Fruit fly (Drosophila melanogaster) whole organism, embryonic: ENCODE data around the gene puc.
A peak's percentile ranks its signal among the peaks of the same experiment; 100 is the strongest.

Experiments
- Atf-2 ChIP-seq: fragments of 200-800 bp; sonication (Bioruptor generic); optimal IDR thresholded peaks from 2 replicates; lab custom pipeline; 2016; ENCODE audit warnings: missing biosample characterization, missing genetic modification characterization
- CG1024 ChIP-seq: fragments of 200-800 bp; sonication (Bioruptor generic); IDR thresholded peaks from 2 replicates; pipeline ENCODE4 v1.3.6; 2022; ENCODE audit warnings: missing biosample characterization, missing genetic modification characterization
- CG13775 ChIP-seq: fragments of 200-800 bp; sonication (Bioruptor generic); optimal IDR thresholded peaks from 3 replicates; lab custom pipeline; 2017; ENCODE audit warnings: missing biosample characterization, mild to moderate bottlenecking, missing genetic modification characterization
- CG14014 ChIP-seq: fragments of 200-800 bp; sonication (Bioruptor generic); IDR thresholded peaks from 2 replicates; pipeline ENCODE4 v1.3.6; 2022; ENCODE audit warnings: missing biosample characterization, missing genetic modification characterization
- CG15601 ChIP-seq: fragments of 200-800 bp; sonication (Bioruptor generic); optimal IDR thresholded peaks from 3 replicates; lab custom pipeline; 2019; ENCODE audit warnings: missing biosample characterization, mild to moderate bottlenecking, missing genetic modification characterization, moderate library complexity
- CG15696 ChIP-seq: fragments of 200-800 bp; sonication (Bioruptor generic); optimal IDR thresholded peaks from 2 replicates; lab custom pipeline; 2019; ENCODE audit warnings: missing biosample characterization, mild to moderate bottlenecking, missing genetic modification characterization, moderate library complexity
- CG17359 ChIP-seq: fragments of 200-800 bp; sonication (Bioruptor generic); optimal IDR thresholded peaks from 3 replicates; lab custom pipeline; 2018; ENCODE audit warnings: missing biosample characterization, mild to moderate bottlenecking, missing genetic modification characterization, moderate library complexity
- CG1792 ChIP-seq: fragments of 200-800 bp; sonication (Bioruptor generic); optimal IDR thresholded peaks from 2 replicates; lab custom pipeline; 2016; ENCODE audit warnings: missing biosample characterization, missing genetic modification characterization
- CG18011 ChIP-seq: fragments of 200-800 bp; sonication (Bioruptor generic); optimal IDR thresholded peaks from 2 replicates; lab custom pipeline; 2017; ENCODE audit warnings: missing biosample characterization, missing genetic modification characterization, mild to moderate bottlenecking, moderate library complexity, missing genotype
- CG18619 ChIP-seq: fragments of 200-800 bp; sonication (Bioruptor generic); optimal IDR thresholded peaks from 3 replicates; lab custom pipeline; 2017; ENCODE audit warnings: missing biosample characterization, mild to moderate bottlenecking, missing genetic modification characterization
- CG2875 ChIP-seq: fragments of 200-800 bp; sonication (Bioruptor generic); optimal IDR thresholded peaks from 2 replicates; lab custom pipeline; 2017; ENCODE audit warnings: missing biosample characterization, mild to moderate bottlenecking, missing genetic modification characterization, missing genetic modification reagents
- CG30020 ChIP-seq: fragments of 200-800 bp; optimal IDR thresholded peaks from 2 replicates; lab custom pipeline; 2019; ENCODE audit warnings: missing biosample characterization, mild to moderate bottlenecking, missing genetic modification characterization, moderate library complexity
- CG33557 ChIP-seq: fragments of 200-800 bp; sonication (Bioruptor generic); optimal IDR thresholded peaks from 2 replicates; lab custom pipeline; 2019; ENCODE audit warnings: missing biosample characterization, mild to moderate bottlenecking, missing genetic modification characterization, moderate library complexity
- CG3407 ChIP-seq: fragments of 200-800 bp; sonication (Bioruptor generic); optimal IDR thresholded peaks from 2 replicates; lab custom pipeline; 2018; ENCODE audit warnings: missing biosample characterization, mild to moderate bottlenecking, missing genetic modification characterization
- CG4282 ChIP-seq: fragments of 200-800 bp; sonication (Bioruptor generic); optimal IDR thresholded peaks from 2 replicates; lab custom pipeline; 2016; ENCODE audit warnings: missing biosample characterization, missing genetic modification characterization
- CG43689 ChIP-seq: fragments of 200-800 bp; sonication (Bioruptor generic); IDR thresholded peaks from 2 replicates; pipeline ENCODE4 v1.3.6; 2022; ENCODE audit warnings: missing biosample characterization, missing genetic modification characterization
- CG4730 ChIP-seq: fragments of 200-800 bp; sonication (Bioruptor generic); IDR thresholded peaks from 2 replicates; pipeline ENCODE4 v1.3.6; 2022; ENCODE audit warnings: missing biosample characterization, missing genetic modification characterization
- CG6254 ChIP-seq: fragments of 200-800 bp; sonication (Bioruptor generic); optimal IDR thresholded peaks from 3 replicates; lab custom pipeline; 2017; ENCODE audit warnings: mild to moderate bottlenecking, missing biosample characterization, missing genetic modification reagents, missing genetic modification characterization
- CG7987 ChIP-seq: fragments of 200-800 bp; sonication (Bioruptor generic); optimal IDR thresholded peaks from 2 replicates; lab custom pipeline; 2018; ENCODE audit warnings: missing biosample characterization, mild to moderate bottlenecking, missing genetic modification characterization, moderate library complexity
- CG9797 ChIP-seq: fragments of 200-800 bp; sonication (Bioruptor generic); optimal IDR thresholded peaks from 3 replicates; lab custom pipeline; 2018; ENCODE audit warnings: missing biosample characterization, mild to moderate bottlenecking, missing genetic modification characterization
- Chrac-16 ChIP-seq: fragments of 200-800 bp; sonication (Bioruptor generic); optimal IDR thresholded peaks from 3 replicates; lab custom pipeline; 2016; ENCODE audit warnings: missing biosample characterization, missing genetic modification characterization
- Dek ChIP-seq: fragments of 200-800 bp; sonication (Bioruptor generic); optimal IDR thresholded peaks from 3 replicates; lab custom pipeline; 2019; ENCODE audit warnings: missing biosample characterization, mild to moderate bottlenecking, missing genetic modification characterization, moderate library complexity
- Dfd ChIP-seq, 2 experiments: fragments of >200 bp; optimal IDR thresholded peaks; 2 replicates each; lab custom pipeline; 2017; ENCODE audit warnings: missing biosample characterization in 2 of 2, missing genetic modification characterization in 2 of 2
- Fer1 ChIP-seq: fragments of 200-800 bp; sonication (Bioruptor generic); optimal IDR thresholded peaks from 2 replicates; lab custom pipeline; 2017; ENCODE audit warnings: missing biosample characterization, mild to moderate bottlenecking, missing genetic modification characterization
- Fer2 ChIP-seq: fragments of 200-800 bp; sonication (Bioruptor generic); optimal IDR thresholded peaks from 2 replicates; lab custom pipeline; 2018; ENCODE audit warnings: missing biosample characterization, mild to moderate bottlenecking, missing genetic modification characterization, moderate library complexity
- GATAe ChIP-seq: fragments of 200-800 bp; sonication (Bioruptor generic); conservative IDR thresholded peaks from 2 replicates; pipeline ENCODE4 v1.3.6; 2022; ENCODE audit warnings: missing biosample characterization, missing genetic modification characterization
- Gsc ChIP-seq: fragments of 200-800 bp; sonication (Bioruptor generic); IDR thresholded peaks from 2 replicates; pipeline ENCODE4 v1.3.6; 2022; ENCODE audit warnings: missing biosample characterization, missing genetic modification characterization
- Lhr ChIP-seq: fragments of 200-800 bp; sonication (Bioruptor generic); optimal IDR thresholded peaks from 3 replicates; lab custom pipeline; 2017; ENCODE audit warnings: mild to moderate bottlenecking, missing biosample characterization, missing genetic modification reagents, missing genetic modification characterization
- Six4 ChIP-seq: fragments of 200-800 bp; sonication (Bioruptor generic); optimal IDR thresholded peaks from 2 replicates; lab custom pipeline; 2016; ENCODE audit warnings: missing biosample characterization, missing genetic modification characterization
- Sry-δ ChIP-seq: fragments of 200-800 bp; sonication (Bioruptor generic); optimal IDR thresholded peaks from 2 replicates; lab custom pipeline; 2016; ENCODE audit warnings: missing biosample characterization, missing genetic modification characterization
- Trl ChIP-seq, 3 experiments: fragments of >200 bp in 2 of 3; fragments of 200-800 bp in 1 of 3; sonication (Bioruptor generic) in 1 of 3; optimal IDR thresholded peaks; 2 replicates in 1 of 3; 3 replicates in 2 of 3; lab custom pipeline; 2016 to 2017; ENCODE audit warnings: missing biosample characterization in 1 of 3, missing genetic modification characterization in 1 of 3
- YL-1 ChIP-seq: fragments of 200-800 bp; sonication (Bioruptor generic); optimal IDR thresholded peaks from 3 replicates; lab custom pipeline; 2017; ENCODE audit warnings: missing biosample characterization, mild to moderate bottlenecking, missing genetic modification characterization
- abd-A ChIP-seq: fragments of 200-800 bp; sonication (Bioruptor generic); optimal IDR thresholded peaks from 3 replicates; lab custom pipeline; 2019; ENCODE audit warnings: missing biosample characterization, mild to moderate bottlenecking, missing genetic modification characterization, moderate library complexity
- bab2 ChIP-seq: fragments of 200-800 bp; sonication (Bioruptor generic); optimal IDR thresholded peaks from 2 replicates; lab custom pipeline; 2016; ENCODE audit warnings: missing biosample characterization, missing genetic modification characterization
- bbx ChIP-seq: fragments of 200-800 bp; sonication (Bioruptor generic); IDR thresholded peaks from 2 replicates; pipeline ENCODE4 v1.3.6; 2022; ENCODE audit warnings: missing biosample characterization, missing genetic modification characterization; ENCODE audit not compliant: partially characterized antibody
- cas ChIP-seq: fragments of 200-800 bp; sonication (Bioruptor generic); IDR thresholded peaks from 2 replicates; pipeline ENCODE4 v1.3.6; 2022; ENCODE audit warnings: missing biosample characterization, missing genetic modification characterization
- chinmo ChIP-seq: fragments of 200-800 bp; sonication (Bioruptor generic); IDR thresholded peaks from 4 replicates; pipeline ENCODE4 v1.3.6; 2022; ENCODE audit warnings: missing biosample characterization, missing genetic modification characterization; ENCODE audit not compliant: partially characterized antibody
- lbe ChIP-seq: fragments of 200-800 bp; sonication (Bioruptor generic); optimal IDR thresholded peaks from 2 replicates; lab custom pipeline; 2016; ENCODE audit warnings: missing biosample characterization, mild to moderate bottlenecking, missing genetic modification characterization
- luna ChIP-seq: fragments of 200-800 bp; sonication (Bioruptor generic); optimal IDR thresholded peaks from 2 replicates; lab custom pipeline; 2016; ENCODE audit warnings: missing biosample characterization, missing genetic modification characterization
- nmo ChIP-seq: fragments of 200-800 bp; sonication (Bioruptor generic); optimal IDR thresholded peaks from 2 replicates; lab custom pipeline; 2018; ENCODE audit warnings: missing biosample characterization, mild to moderate bottlenecking, missing genetic modification characterization, moderate library complexity
- phol ChIP-seq: fragments of 200-800 bp; sonication (Bioruptor generic); optimal IDR thresholded peaks from 3 replicates; lab custom pipeline; 2018; ENCODE audit warnings: missing biosample characterization, mild to moderate bottlenecking, missing genetic modification characterization, moderate library complexity
- sna ChIP-seq: fragments of 200-800 bp; sonication (Bioruptor generic); IDR thresholded peaks from 2 replicates; pipeline ENCODE4 v1.3.6; 2022; ENCODE audit warnings: missing biosample characterization, missing genetic modification characterization; ENCODE audit not compliant: partially characterized antibody
- sqz ChIP-seq: fragments of 200-800 bp; sonication (Bioruptor generic); optimal IDR thresholded peaks from 3 replicates; lab custom pipeline; 2018; ENCODE audit warnings: missing biosample characterization, mild to moderate bottlenecking, missing genetic modification characterization
- sug ChIP-seq: fragments of 200-800 bp; optimal IDR thresholded peaks from 2 replicates; lab custom pipeline; 2019; ENCODE audit warnings: missing biosample characterization, mild to moderate bottlenecking, missing genetic modification characterization, moderate library complexity
- tgo ChIP-seq: fragments of 200-800 bp; sonication (Bioruptor generic); IDR thresholded peaks from 3 replicates; pipeline ENCODE4 v1.3.6; 2022; ENCODE audit warnings: missing biosample characterization, missing genetic modification characterization
- tna ChIP-seq: fragments of 200-800 bp; sonication (Bioruptor generic); IDR thresholded peaks from 2 replicates; pipeline ENCODE4 v1.3.6; 2022; ENCODE audit warnings: missing biosample characterization, missing genetic modification characterization; ENCODE audit not compliant: partially characterized antibody
- ttk ChIP-seq: fragments of 200-800 bp; sonication (Bioruptor generic); IDR thresholded peaks from 2 replicates; pipeline ENCODE4 v2.1.2; 2022; ENCODE audit warnings: missing biosample characterization, missing genetic modification characterization

puc gene

dm6 chr3R:8122198-8122970, 17.3 kb downstream of the puc start, which contains the start of gene CG7878 (continued):
- peak; percentile 37 for TF ChIP-seq Fer2
- TF ChIP-seq CG3407 = no peak
- TF ChIP-seq luna = no peak
- TF ChIP-seq CG15696 (tag; lab: Kevin White, UChicago) = peak; percentile 8
- TF ChIP-seq YL-1 (GFP tag; lab: Kevin White, UChicago) = peak; percentile 65
- peak; percentile 7 for TF ChIP-seq CG15601 (tag; lab: Kevin White, UChicago)
- peak; percentile 28 for TF ChIP-seq CG1792
- TF ChIP-seq tna = peak; percentile 54
- peak; percentile 7 for TF ChIP-seq CG18619
- TF ChIP-seq ttk (GFP tag; lab: Robert Waterston, UW) = no peak
- TF ChIP-seq CG33557 (GFP tag; lab: Kevin White, UChicago) = peak; percentile 33
- TF ChIP-seq nmo (GFP tag; lab: Kevin White, UChicago) = peak; percentile 66
- 0 out of 2 replicates have a peak, but pooled peaks have one; percentile 6 for TF ChIP-seq cas
- peak; percentile 36; the same call in 2 of the 3 replicates for TF ChIP-seq tgo (GFP tag; lab: Robert Waterston, UW)
- TF ChIP-seq abd-A (tag; lab: Kevin White, UChicago) = no peak
- no peak; the same call in 1 of the 2 replicates for TF ChIP-seq GATAe (GFP tag; lab: Robert Waterston, UW)
- no peak for TF ChIP-seq CG18011
- peak; percentile 58 for TF ChIP-seq CG1024 (GFP tag; lab: Robert Waterston, UW)
- TF ChIP-seq bbx = peak; percentile 77
- peak; percentile 19 for TF ChIP-seq Atf-2 (GFP tag; lab: Kevin White, UChicago)
- TF ChIP-seq CG4282 = no peak
- TF ChIP-seq sna (GFP tag; lab: Robert Waterston, UW) = peak; percentile 67; the same call in 1 of the 2 replicates
- TF ChIP-seq CG2875 = no peak
- peak; percentile 73 for TF ChIP-seq Lhr (GFP tag; lab: Kevin White, UChicago)
- peak; percentile 39 for TF ChIP-seq CG13775 (GFP tag; lab: Kevin White, UChicago)
- TF ChIP-seq sqz = peak; percentile 63
- peak; percentile 73 for TF ChIP-seq Sry-δ
- peak; percentile 3 for TF ChIP-seq CG7987
- TF ChIP-seq sug (tag; lab: Kevin White, UChicago) = peak; percentile 64
- peak; percentile 36 for TF ChIP-seq Fer1 (GFP tag; lab: Kevin White, UChicago)
- TF ChIP-seq CG9797 (GFP tag; lab: Kevin White, UChicago) = peak; percentile 6
- TF ChIP-seq Dek (tag; lab: Kevin White, UChicago) = peak; percentile 72
- peak; percentile 29 for TF ChIP-seq Six4
- TF ChIP-seq Dfd (GFP tag; optimal IDR thresholded peaks at IDR 0.05; lab: Kevin White, UChicago) = no peak
- peak; percentile 9 for TF ChIP-seq CG6254 (GFP tag; lab: Kevin White, UChicago)
- TF ChIP-seq phol (tag; lab: Kevin White, UChicago) = peak; percentile 63
- TF ChIP-seq Trl (optimal IDR thresholded peaks at IDR 0.05; lab: Kevin White, UChicago) = peak in 1 of 2 experiments; percentile 20
- TF ChIP-seq Trl (GFP tag; optimal IDR thresholded peaks at IDR 0.05; lab: Kevin White, UChicago) = peak; percentile 49
- no peak for TF ChIP-seq CG43689
- peak; percentile 55 for TF ChIP-seq CG17359 (tag; lab: Kevin White, UChicago)
- no peak for TF ChIP-seq Gsc (GFP tag; lab: Robert Waterston, UW)
- TF ChIP-seq CG4730 (GFP tag; lab: Robert Waterston, UW) = no peak
- peak; percentile 24; the same call in 1 of the 2 replicates for TF ChIP-seq CG14014 (GFP tag; lab: Robert Waterston, UW)
- TF ChIP-seq lbe (GFP tag; lab: Kevin White, UChicago) = peak; percentile 22
- peak; percentile 68; the same call in 1 of the 4 replicates for TF ChIP-seq chinmo (GFP tag; lab: Robert Waterston, UW)
- peak; percentile 62 for TF ChIP-seq Chrac-16 (GFP tag; lab: Kevin White, UChicago)
- TF ChIP-seq CG30020 (tag; lab: Kevin White, UChicago) = peak; percentile 29
- TF ChIP-seq bab2 = peak; percentile 65
